Worm (Caenorhabditis elegans): Measurements from ENCODE around the gene fbxb-79.

ce11 chrIV:11218037-11218436, 28.7 kb upstream of the fbxb-79 start, which contains the start of gene zip-6:
- TF ChIP-seq lsy-2 (tag; optimal IDR thresholded peaks at IDR 0.05) (no peak), C04F5.9 (tag; optimal IDR thresholded peaks at IDR 0.05) (no peak), jun-1 (tag; optimal IDR thresholded peaks at IDR 0.05) (no peak), pax-3 (tag; optimal IDR thresholded peaks at IDR 0.05) (no peak), zag-1 (tag; optimal IDR thresholded peaks at IDR 0.05) (no peak), C34B4.2 (tag; optimal IDR thresholded peaks at IDR 0.05) (no peak), unc-86 (tag; optimal IDR thresholded peaks at IDR 0.05) (no peak), lin-39 (tag; optimal IDR thresholded peaks at IDR 0.05) (no peak), unc-62 (GFP tag; optimal IDR thresholded peaks at IDR 0.05) (no peak)
